Fruit fly (Drosophila melanogaster): ENCODE measurements around the gene CG15547.

DNA sequence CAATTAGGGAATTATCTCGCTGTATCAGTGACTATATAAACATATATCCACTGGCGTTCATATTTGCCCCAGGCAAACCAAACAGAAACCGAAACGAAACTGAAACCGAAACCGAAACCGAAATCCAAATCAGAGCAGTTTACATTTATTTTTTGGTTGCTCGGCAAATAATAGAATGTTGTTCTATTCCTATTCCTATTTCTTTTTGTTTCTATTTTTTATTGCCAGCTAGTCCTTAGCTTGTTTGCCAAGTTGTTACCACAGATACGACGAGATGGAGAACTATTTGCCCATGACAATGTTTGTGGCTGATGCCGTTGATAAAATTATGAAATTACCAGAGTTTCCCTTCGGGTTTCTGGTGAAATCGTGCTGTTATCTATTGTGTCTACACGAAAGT is 35.6 kb upstream of the CG15547 start:
- no peak for TF ChIP-seq usp (GFP tag; optimal IDR thresholded peaks at IDR 0.05)
- no peak for TF ChIP-seq EcR (GFP tag; optimal IDR thresholded peaks at IDR 0.05)
- no peak for TF ChIP-seq pan (optimal IDR thresholded peaks at IDR 0.05)
- no peak for TF ChIP-seq psq (optimal IDR thresholded peaks at IDR 0.05)

Data from whole organism.